Fruit fly (Drosophila melanogaster): ENCODE results near the gene Las.

The Las gene

DNA sequence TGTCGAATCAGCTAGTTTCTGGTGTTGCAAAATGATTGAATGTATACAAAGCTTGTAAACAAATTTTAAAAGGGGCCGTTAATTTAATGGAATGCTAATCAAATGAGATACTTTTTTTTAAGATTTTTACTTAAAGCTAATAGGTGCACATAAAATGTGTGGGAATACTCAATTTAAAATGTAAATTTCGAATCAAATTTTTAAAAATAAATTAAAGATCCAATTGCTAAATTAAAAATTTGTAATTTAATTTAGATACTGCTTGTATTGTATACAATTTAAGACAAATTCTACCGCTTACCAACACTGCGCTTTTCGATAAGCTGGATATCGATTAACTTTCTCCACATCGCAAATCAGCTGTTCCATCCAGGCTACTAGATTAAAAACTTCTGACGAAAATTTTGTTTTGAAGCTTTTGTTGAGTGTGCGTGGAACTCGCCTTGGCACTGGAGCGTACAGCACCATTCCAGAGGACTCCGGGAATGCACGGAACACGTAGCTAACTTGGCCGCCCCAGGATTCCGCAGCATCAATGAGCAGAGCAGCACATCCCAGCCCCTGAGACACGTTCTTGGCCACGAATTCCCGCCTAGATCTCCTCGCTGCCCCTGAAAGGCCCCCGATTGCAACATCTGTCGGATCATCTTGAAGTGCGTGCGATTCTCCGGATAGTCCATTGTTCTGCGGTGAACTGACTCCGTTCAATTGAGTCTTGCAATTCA is 47.9 kb downstream of the Las start, which contains the start of the genes CG5498 and fbl (continued):
- TF ChIP-seq Pdp1 (GFP tag; optimal IDR thresholded peaks at IDR 0.05): peak; percentile 8 to 45
- TF ChIP-seq oc (tag; optimal IDR thresholded peaks at IDR 0.05): no peak
- TF ChIP-seq CG13424 (tag; optimal IDR thresholded peaks at IDR 0.05): peak; percentile 69
- no peak for TF ChIP-seq nau (GFP tag; optimal IDR thresholded peaks at IDR 0.05)
- peak; percentile 24 for TF ChIP-seq CG15073 (GFP tag; optimal IDR thresholded peaks at IDR 0.05)
- TF ChIP-seq emc (GFP tag; optimal IDR thresholded peaks at IDR 0.05): no peak
- 0 out of 3 replicates have a peak, but pooled peaks have one; percentile 23 for TF ChIP-seq CG34422 (GFP tag; IDR thresholded peaks at IDR 0.05)
- TF ChIP-seq CG4360 (GFP tag; IDR thresholded peaks at IDR 0.05): no peak
- peak; percentile 57 for TF ChIP-seq BEAF-32 (GFP tag; optimal IDR thresholded peaks at IDR 0.05)
- TF ChIP-seq gce (GFP tag; IDR thresholded peaks at IDR 0.05): no peak
- TF ChIP-seq fu2 (GFP tag; optimal IDR thresholded peaks at IDR 0.05): no peak
- peak; percentile 61 for TF ChIP-seq CG33557 (GFP tag; optimal IDR thresholded peaks at IDR 0.05)
- peak; percentile 70 for TF ChIP-seq B-H2 (GFP tag; optimal IDR thresholded peaks at IDR 0.05)
- TF ChIP-seq chm (GFP tag; IDR thresholded peaks at IDR 0.05): no peak
- no peak for TF ChIP-seq ase (GFP tag; IDR thresholded peaks at IDR 0.05)
- no peak for TF ChIP-seq rib (GFP tag; IDR thresholded peaks at IDR 0.05)
- no peak for TF ChIP-seq GATAe (GFP tag; conservative IDR thresholded peaks at IDR 0.05)
- TF ChIP-seq CG10565 (GFP tag; optimal IDR thresholded peaks at IDR 0.05): no peak
- TF ChIP-seq Mad (GFP tag; optimal IDR thresholded peaks at IDR 0.05): peak; percentile 40
- TF ChIP-seq caup (GFP tag; optimal IDR thresholded peaks at IDR 0.05; ENCODE audit: severe bottlenecking): peak; percentile 50
- peak; percentile 47 for TF ChIP-seq mam (GFP tag; optimal IDR thresholded peaks at IDR 0.05)
- TF ChIP-seq crc (GFP tag; optimal IDR thresholded peaks at IDR 0.05): no peak
- no peak for TF ChIP-seq HLH4C (GFP tag; IDR thresholded peaks at IDR 0.05; ENCODE audit: partially characterized antibody)
- TF ChIP-seq bsh (GFP tag; optimal IDR thresholded peaks at IDR 0.05): peak in 1 of 2 experiments; percentile 49
- peak; percentile 60 for TF ChIP-seq CG15269 (tag; optimal IDR thresholded peaks at IDR 0.05)
- TF ChIP-seq unc-4 (GFP tag; IDR thresholded peaks at IDR 0.05; ENCODE audit: partially characterized antibody): peak; percentile 62
- no peak for TF ChIP-seq nom (GFP tag; optimal IDR thresholded peaks at IDR 0.05)
- TF ChIP-seq CG3065 (GFP tag; optimal IDR thresholded peaks at IDR 0.05): no peak
- TF ChIP-seq CG14860 (GFP tag; IDR thresholded peaks at IDR 0.05; ENCODE audit: partially characterized antibody): no peak
- peak; percentile 98 for TF ChIP-seq CG10267 (tag; optimal IDR thresholded peaks at IDR 0.05)
- TF ChIP-seq klu (GFP tag; IDR thresholded peaks at IDR 0.05): peak; percentile 37; the same call in 1 of the 2 replicates
- peak; percentile 41 for TF ChIP-seq gcm (GFP tag; optimal IDR thresholded peaks at IDR 0.05)
- TF ChIP-seq sob (GFP tag; IDR thresholded peaks at IDR 0.05): 0 out of 2 replicates have a peak, but pooled peaks have one; percentile 40
- TF ChIP-seq CG1602 (GFP tag; optimal IDR thresholded peaks at IDR 0.05): peak; percentile 64
- TF ChIP-seq wek (GFP tag; optimal IDR thresholded peaks at IDR 0.05): no peak
- no peak for TF ChIP-seq luna (GFP tag; optimal IDR thresholded peaks at IDR 0.05)
- 0 out of 2 replicates have a peak, but pooled peaks have one; percentile 42 for TF ChIP-seq tna (GFP tag; IDR thresholded peaks at IDR 0.05; ENCODE audit: partially characterized antibody)
- TF ChIP-seq Atf6 (GFP tag; IDR thresholded peaks at IDR 0.05): peak; percentile 52; the same call in 1 of the 2 replicates
- TF ChIP-seq NC2β (GFP tag; optimal IDR thresholded peaks at IDR 0.05): peak; percentile 18
- no peak for TF ChIP-seq CG2129 (GFP tag; IDR thresholded peaks at IDR 0.05; ENCODE audit: partially characterized antibody)
- no peak for TF ChIP-seq usp (GFP tag; optimal IDR thresholded peaks at IDR 0.05)
- TF ChIP-seq ab (GFP tag; optimal IDR thresholded peaks at IDR 0.05): no peak
- TF ChIP-seq zfh1 (GFP tag; IDR thresholded peaks at IDR 0.05): peak; percentile 53; the same call in 2 of the 3 replicates
- TF ChIP-seq CG13296 (GFP tag; optimal IDR thresholded peaks at IDR 0.05): peak; percentile 64
- TF ChIP-seq sima (GFP tag; optimal IDR thresholded peaks at IDR 0.05): no peak
- TF ChIP-seq BtbVII (GFP tag; optimal IDR thresholded peaks at IDR 0.05): peak; percentile 52
- no peak for TF ChIP-seq CG31224 (GFP tag; IDR thresholded peaks at IDR 0.05)
- TF ChIP-seq Mes4 (GFP tag; optimal IDR thresholded peaks at IDR 0.05): peak; percentile 6

Measured in whole organism, embryonic.